Fruit fly (Drosophila melanogaster): ENCODE measurements around the gene CG6310.

CG6310 gene

dm6 chr3L:11070372-11070854, 749 bp upstream of the CG6310 start, which contains the start of gene Mocs1 (continued):
- TF ChIP-seq Sox102F (GFP tag; optimal IDR thresholded peaks at IDR 0.05) (no peak), HLHmδ (GFP tag; optimal IDR thresholded peaks at IDR 0.05) (no peak), sim (GFP tag; IDR thresholded peaks at IDR 0.05) (no peak), bcd (GFP tag; optimal IDR thresholded peaks at IDR 0.05) (no peak), Nf-YB (GFP tag; optimal IDR thresholded peaks at IDR 0.05) (no peak), D (optimal IDR thresholded peaks at IDR 0.05) (no peak), D (GFP tag; optimal IDR thresholded peaks at IDR 0.05) (no peak), CG10147 (GFP tag; optimal IDR thresholded peaks at IDR 0.05) (no peak), CG9727 (GFP tag; optimal IDR thresholded peaks at IDR 0.05) (no peak), ap (GFP tag; IDR thresholded peaks at IDR 0.05) (no peak), CG11695 (GFP tag; IDR thresholded peaks at IDR 0.05) (no peak), CG5245 (GFP tag; optimal IDR thresholded peaks at IDR 0.05) (no peak), cato (GFP tag; optimal IDR thresholded peaks at IDR 0.05; ENCODE audit: borderline replicate concordance) (no peak), dmrt11E (tag; optimal IDR thresholded peaks at IDR 0.05) (no peak), sens-2 (GFP tag; IDR thresholded peaks at IDR 0.05) (no peak), CG11456 (GFP tag; IDR thresholded peaks at IDR 0.05) (no peak), CG2202 (tag; optimal IDR thresholded peaks at IDR 0.05) (no peak), CG8290 (GFP tag; optimal IDR thresholded peaks at IDR 0.05) (no peak), CG8290 (tag; optimal IDR thresholded peaks at IDR 0.05) (peak in 1 of 2 experiments; percentile 45), CG33557 (GFP tag; optimal IDR thresholded peaks at IDR 0.05) (no peak), CG10654 (GFP tag; optimal IDR thresholded peaks at IDR 0.05) (no peak), Fer2 (tag; optimal IDR thresholded peaks at IDR 0.05) (no peak), wdn (GFP tag; IDR thresholded peaks at IDR 0.05) (peak; percentile 30; the same call in 1 of the 2 replicates), unpg (GFP tag; optimal IDR thresholded peaks at IDR 0.05) (no peak), yki (optimal IDR thresholded peaks at IDR 0.05) (no peak), gt (GFP tag; IDR thresholded peaks at IDR 0.05) (no peak), CG3847 (GFP tag; IDR thresholded peaks at IDR 0.05) (peak; percentile 25; the same call in 1 of the 2 replicates), Aef1 (GFP tag; IDR thresholded peaks at IDR 0.05) (no peak)

DNA sequence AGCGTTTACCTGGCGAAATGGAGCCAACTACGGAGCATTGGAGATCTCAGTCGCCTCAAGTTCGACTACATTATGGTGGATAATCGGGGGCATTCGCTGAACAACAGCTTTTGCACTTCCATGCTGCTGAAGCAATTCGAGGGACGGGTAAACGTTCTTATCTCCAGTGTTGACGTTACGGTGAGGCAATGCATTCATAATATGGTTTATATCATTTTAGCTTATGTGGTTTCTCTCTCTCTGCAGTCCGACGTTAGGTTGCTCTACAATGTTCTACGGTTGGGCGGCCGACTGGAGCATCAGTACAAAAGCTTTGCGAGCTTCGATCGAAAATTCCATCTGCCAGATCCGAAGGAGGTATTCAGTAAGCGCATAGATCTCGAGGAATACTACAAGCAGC, 3.8 kb downstream of the CG6310 start:
- no peak for TF ChIP-seq B-H1 (GFP tag; IDR thresholded peaks at IDR 0.05)
- TF ChIP-seq lola (GFP tag; optimal IDR thresholded peaks at IDR 0.05): no peak
- no peak for TF ChIP-seq Camta (GFP tag; optimal IDR thresholded peaks at IDR 0.05)
- no peak for TF ChIP-seq nerfin-1 (tag; optimal IDR thresholded peaks at IDR 0.05)
- no peak for TF ChIP-seq ranshi (GFP tag; IDR thresholded peaks at IDR 0.05)
- no peak for TF ChIP-seq CG2875 (GFP tag; optimal IDR thresholded peaks at IDR 0.05)
- no peak for TF ChIP-seq da (GFP tag; optimal IDR thresholded peaks at IDR 0.05)
- no peak for TF ChIP-seq ems (GFP tag; optimal IDR thresholded peaks at IDR 0.05)
- no peak for TF ChIP-seq Spps (tag; optimal IDR thresholded peaks at IDR 0.05)
- no peak for TF ChIP-seq CG17359 (tag; optimal IDR thresholded peaks at IDR 0.05)
- 0 out of 3 replicates have a peak, but pooled peaks have one; percentile 25 for TF ChIP-seq ci (GFP tag; IDR thresholded peaks at IDR 0.05)
- TF ChIP-seq CG12299 (tag; optimal IDR thresholded peaks at IDR 0.05): no peak
- TF ChIP-seq Sox102F (GFP tag; optimal IDR thresholded peaks at IDR 0.05): no peak
- peak; percentile 48 for TF ChIP-seq nom (GFP tag; optimal IDR thresholded peaks at IDR 0.05)
- TF ChIP-seq CG10979 (tag; optimal IDR thresholded peaks at IDR 0.05): no peak
- peak; percentile 48 for TF ChIP-seq CG13296 (GFP tag; optimal IDR thresholded peaks at IDR 0.05)
- TF ChIP-seq CG6683 (GFP tag; optimal IDR thresholded peaks at IDR 0.05): no peak
- TF ChIP-seq yki (optimal IDR thresholded peaks at IDR 0.05): no peak
- TF ChIP-seq repo (GFP tag; optimal IDR thresholded peaks at IDR 0.05): no peak
- TF ChIP-seq eyg (GFP tag; optimal IDR thresholded peaks at IDR 0.05): no peak
- TF ChIP-seq cg (GFP tag; optimal IDR thresholded peaks at IDR 0.05): no peak
- no peak for TF ChIP-seq CG17802 (tag; optimal IDR thresholded peaks at IDR 0.05)
- TF ChIP-seq Hr78 (GFP tag; optimal IDR thresholded peaks at IDR 0.05): no peak
- no peak for TF ChIP-seq tap (tag; optimal IDR thresholded peaks at IDR 0.05)
- no peak for TF ChIP-seq CG11560 (tag; IDR thresholded peaks at IDR 0.05)
- no peak for TF ChIP-seq CG13775 (GFP tag; optimal IDR thresholded peaks at IDR 0.05)
